Worm (Caenorhabditis elegans) whole organism, L1 larva: ENCODE data around the gene T01C8.2.
A peak's percentile ranks its signal among the peaks of the same experiment; 100 is the strongest.

Experiments
- Y116A8C.19 ChIP-seq: sonication (generic microtip); optimal IDR thresholded peaks from 2 replicates; lab custom pipeline; 2016; ENCODE audit warnings: missing compliant biosample characterization, missing genetic modification characterization, borderline replicate concordance
- aha-1 ChIP-seq: fragments of 150-350 bp; optimal IDR thresholded peaks from 2 replicates; lab custom pipeline; 2014; ENCODE audit warnings: missing biosample characterization, missing genetic modification characterization
- alr-1 ChIP-seq: fragments of 200-800 bp; sonication (Bioruptor generic); optimal IDR thresholded peaks from 2 replicates; lab custom pipeline; 2018; ENCODE audit warnings: borderline replicate concordance, mild to moderate bottlenecking, missing genetic modification characterization, missing compliant biosample characterization
- ama-1 ChIP-seq: fragments of 150-350 bp; optimal IDR thresholded peaks from 2 replicates; lab custom pipeline; 2014
- blmp-1 ChIP-seq: fragments of 150-350 bp; optimal IDR thresholded peaks from 2 replicates; lab custom pipeline; 2014; ENCODE audit warnings: missing biosample characterization, missing genetic modification characterization
- ceh-88 ChIP-seq: fragments of 200-800 bp; sonication (Bioruptor generic); IDR thresholded peaks from 2 replicates; pipeline ENCODE4 v1.3.6; 2022; ENCODE audit warnings: missing genetic modification characterization, missing compliant biosample characterization
- ces-1 ChIP-seq: fragments of 150-350 bp; optimal IDR thresholded peaks from 2 replicates; lab custom pipeline; 2014; ENCODE audit warnings: missing biosample characterization, missing genetic modification reagents, missing genetic modification characterization
- dpl-1 ChIP-seq, 3 experiments: fragments of 150-350 bp in 2 of 3; sonication (generic microtip) in 1 of 3; optimal IDR thresholded peaks; 2 replicates each; lab custom pipeline; 2014 to 2017; ENCODE audit warnings: missing biosample characterization in 3 of 3, missing genetic modification characterization in 3 of 3, missing genetic modification reagents in 3 of 3
- efl-1 ChIP-seq, 4 experiments: fragments of 150-350 bp; optimal IDR thresholded peaks in 3 of 4; peaks in 1 of 4; 1 replicate in 1 of 4; 2 replicates in 3 of 4; lab custom pipeline; 2014; ENCODE audit warnings: missing biosample characterization in 2 of 4, missing genetic modification characterization in 2 of 4, missing genetic modification reagents in 2 of 4
- egl-13 ChIP-seq: sonication (generic microtip); optimal IDR thresholded peaks from 2 replicates; lab custom pipeline; 2016; ENCODE audit warnings: missing genotype, missing genetic modification reagents, missing genetic modification characterization, missing compliant biosample characterization
- elt-3 ChIP-seq, 6 experiments: fragments of 150-350 bp in 1 of 6; sonication (generic microtip); optimal IDR thresholded peaks; 2 replicates each; lab custom pipeline; 2017 to 2018; ENCODE audit warnings: missing biosample characterization in 6 of 6, missing genetic modification characterization in 6 of 6, inconsistent platforms in 1 of 6
- ets-5 ChIP-seq: fragments of 200-800 bp; sonication (Bioruptor generic); IDR thresholded peaks from 2 replicates; pipeline ENCODE4 v1.3.6; 2022; ENCODE audit warnings: missing genetic modification characterization, missing compliant biosample characterization
- fkh-10 ChIP-seq: sonication (generic microtip); optimal IDR thresholded peaks from 2 replicates; lab custom pipeline; 2017; ENCODE audit warnings: missing biosample characterization, missing genetic modification reagents, missing genetic modification characterization
- fkh-8 ChIP-seq: sonication (generic microtip); optimal IDR thresholded peaks from 2 replicates; lab custom pipeline; 2016; ENCODE audit warnings: mild to moderate bottlenecking, missing genetic modification characterization, missing compliant biosample characterization
- grh-1 ChIP-seq: fragments of 200-800 bp; sonication (Bioruptor generic); IDR thresholded peaks from 2 replicates; pipeline ENCODE4 v1.3.6; 2022; ENCODE audit warnings: missing genetic modification reagents, missing genetic modification characterization, missing compliant biosample characterization
- jun-1 ChIP-seq: fragments of 150-350 bp; optimal IDR thresholded peaks from 2 replicates; lab custom pipeline; 2014; ENCODE audit warnings: missing biosample characterization, missing genetic modification reagents, missing genetic modification characterization
- lin-14 ChIP-seq: fragments of 200-800 bp; sonication (Bioruptor generic); optimal IDR thresholded peaks from 2 replicates; lab custom pipeline; 2018; ENCODE audit warnings: mild to moderate bottlenecking, missing genetic modification characterization, moderate library complexity, missing compliant biosample characterization
- lin-35 ChIP-seq, 2 experiments: fragments of 150-350 bp; optimal IDR thresholded peaks; 2 replicates each; lab custom pipeline; 2014; ENCODE audit warnings: missing biosample characterization in 2 of 2, missing genetic modification characterization in 2 of 2, missing genetic modification reagents in 2 of 2
- lin-39 ChIP-seq: fragments of 150-350 bp; optimal IDR thresholded peaks from 2 replicates; lab custom pipeline; 2014; ENCODE audit warnings: missing biosample characterization, missing genetic modification reagents, missing genetic modification characterization
- lsy-2 ChIP-seq, 2 experiments: fragments of 150-350 bp; optimal IDR thresholded peaks; 2 replicates each; lab custom pipeline; 2014; ENCODE audit warnings: missing biosample characterization in 2 of 2, missing genetic modification characterization in 2 of 2
- mdl-1 ChIP-seq, 2 experiments: fragments of 150-350 bp; optimal IDR thresholded peaks; 2 replicates each; lab custom pipeline; 2014 to 2017; ENCODE audit warnings: missing biosample characterization in 2 of 2, missing genetic modification characterization in 2 of 2, inconsistent platforms in 1 of 2
- mep-1 ChIP-seq: fragments of 150-350 bp; optimal IDR thresholded peaks from 2 replicates; lab custom pipeline; 2014; ENCODE audit warnings: missing biosample characterization, missing genetic modification characterization
- nhr-19 ChIP-seq: fragments of 200-800 bp; sonication (Bioruptor generic); conservative IDR thresholded peaks from 2 replicates; pipeline ENCODE4 v1.3.6; 2022; ENCODE audit warnings: missing genetic modification characterization, missing compliant biosample characterization
- nhr-20 ChIP-seq: sonication (generic microtip); optimal IDR thresholded peaks from 2 replicates; lab custom pipeline; 2016; ENCODE audit warnings: mild to moderate bottlenecking, missing genetic modification characterization, missing compliant biosample characterization
- nhr-237 ChIP-seq: fragments of 150-350 bp; optimal IDR thresholded peaks from 2 replicates; lab custom pipeline; 2014; ENCODE audit warnings: missing biosample characterization, missing genetic modification characterization
- nhr-47 ChIP-seq: sonication (generic microtip); optimal IDR thresholded peaks from 2 replicates; lab custom pipeline; 2016; ENCODE audit warnings: mild to moderate bottlenecking, missing genetic modification characterization, moderate library complexity, missing compliant biosample characterization
- nhr-71 ChIP-seq: sonication (generic microtip); optimal IDR thresholded peaks from 2 replicates; lab custom pipeline; 2016; ENCODE audit warnings: mild to moderate bottlenecking, missing genetic modification characterization, moderate library complexity, missing compliant biosample characterization
- nhr-76 ChIP-seq: sonication (generic microtip); optimal IDR thresholded peaks from 2 replicates; lab custom pipeline; 2017; ENCODE audit warnings: missing biosample characterization, missing genetic modification characterization
- nhr-85 ChIP-seq: sonication (generic microtip); peaks from one replicate; lab custom pipeline; 2016; ENCODE audit warnings: missing genetic modification characterization, inconsistent platforms, missing compliant biosample characterization
- nhr-90 ChIP-seq: sonication (generic microtip); optimal IDR thresholded peaks from 2 replicates; lab custom pipeline; 2016; ENCODE audit warnings: mild to moderate bottlenecking, missing genetic modification characterization, missing compliant biosample characterization; ENCODE audit not compliant: poor library complexity
- pag-3 ChIP-seq: sonication (generic microtip); optimal IDR thresholded peaks from 2 replicates; lab custom pipeline; 2017; ENCODE audit warnings: missing genetic modification characterization, mild to moderate bottlenecking, missing compliant biosample characterization, antibody characterized with exemption, borderline replicate concordance; ENCODE audit not compliant: insufficient read depth
- rnt-1 ChIP-seq: sonication (generic microtip); optimal IDR thresholded peaks from 2 replicates; lab custom pipeline; 2016; ENCODE audit warnings: mild to moderate bottlenecking, missing genetic modification characterization, moderate library complexity, missing compliant biosample characterization
- snpc-4 ChIP-seq: fragments of 150-350 bp; optimal IDR thresholded peaks from 2 replicates; lab custom pipeline; 2014; ENCODE audit warnings: missing biosample characterization, missing genetic modification characterization
- snu-23 ChIP-seq: sonication (generic microtip); optimal IDR thresholded peaks from 2 replicates; lab custom pipeline; 2016; ENCODE audit warnings: missing genetic modification characterization, missing compliant biosample characterization
- sox-4 ChIP-seq: sonication (generic microtip); optimal IDR thresholded peaks from 2 replicates; lab custom pipeline; 2016; ENCODE audit warnings: missing genetic modification characterization, missing compliant biosample characterization
- swsn-7 ChIP-seq: sonication (generic microtip); optimal IDR thresholded peaks from 2 replicates; lab custom pipeline; 2016; ENCODE audit warnings: missing genetic modification characterization, missing compliant biosample characterization
- tbx-2 ChIP-seq: sonication (generic microtip); optimal IDR thresholded peaks from 2 replicates; lab custom pipeline; 2016; ENCODE audit warnings: missing genetic modification characterization, missing compliant biosample characterization
- unc-130 ChIP-seq: fragments of 150-350 bp; optimal IDR thresholded peaks from 2 replicates; lab custom pipeline; 2017; ENCODE audit warnings: missing biosample characterization, missing genetic modification characterization, inconsistent platforms
- unc-30 ChIP-seq: sonication (generic microtip); optimal IDR thresholded peaks from 2 replicates; lab custom pipeline; 2017; ENCODE audit warnings: missing biosample characterization, missing genetic modification characterization
- vab-15 ChIP-seq: sonication (generic microtip); optimal IDR thresholded peaks from 2 replicates; lab custom pipeline; 2017; ENCODE audit warnings: missing genotype, mild to moderate bottlenecking, missing genetic modification characterization, missing compliant biosample characterization
- zip-4 ChIP-seq: fragments of 200-800 bp; sonication (Bioruptor generic); optimal IDR thresholded peaks from 2 replicates; lab custom pipeline; 2018; ENCODE audit warnings: mild to moderate bottlenecking, missing genetic modification characterization, moderate library complexity, missing compliant biosample characterization
- ztf-11 ChIP-seq, 2 experiments: sonication (generic microtip); optimal IDR thresholded peaks; 2 replicates each; lab custom pipeline; 2016 to 2017; ENCODE audit warnings: missing genetic modification characterization in 2 of 2, missing biosample characterization in 1 of 2, missing compliant biosample characterization in 1 of 2

T01C8.2 gene

DNA sequence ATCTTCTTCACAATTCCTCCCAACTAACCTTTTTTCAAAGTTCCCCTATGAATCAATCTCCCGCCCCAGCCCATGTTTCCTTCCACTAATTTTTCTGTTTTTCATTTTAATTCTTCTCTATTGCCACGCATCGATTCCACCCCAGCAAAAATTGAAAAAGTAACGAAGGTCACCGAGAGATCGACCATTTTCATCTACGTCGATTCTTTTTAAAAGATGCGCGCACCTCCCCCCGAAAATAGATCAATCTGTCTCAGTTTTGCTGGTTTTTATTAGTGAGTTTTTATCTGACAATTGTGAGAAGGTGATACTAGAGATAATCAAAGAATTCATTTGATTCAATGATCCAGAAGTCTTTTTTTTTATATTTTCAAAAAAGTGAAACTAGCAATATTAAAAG, 2.2 kb upstream of the T01C8.2 start:
- TF ChIP-seq blmp-1 (peak; percentile 69), elt-3 (tag; optimal IDR thresholded peaks at IDR 0.05; lab: Kevin White, UChicago) (peak in 2 of 6 experiments; percentile 33 to 67), nhr-71 (tag; lab: Kevin White, UChicago) (peak; percentile 14), nhr-20 (tag; lab: Kevin White, UChicago) (peak; percentile 35), mep-1 (tag; lab: Kevin White, UChicago) (peak; percentile 36), nhr-85 (tag; lab: Kevin White, UChicago) (peak; percentile 84), nhr-237 (no peak), snu-23 (peak; percentile 48), unc-130 (tag; lab: Kevin White, UChicago) (no peak), lin-14 (peak; percentile 53), ztf-11 (tag; optimal IDR thresholded peaks at IDR 0.05; lab: Kevin White, UChicago) (no peak)

DNA sequence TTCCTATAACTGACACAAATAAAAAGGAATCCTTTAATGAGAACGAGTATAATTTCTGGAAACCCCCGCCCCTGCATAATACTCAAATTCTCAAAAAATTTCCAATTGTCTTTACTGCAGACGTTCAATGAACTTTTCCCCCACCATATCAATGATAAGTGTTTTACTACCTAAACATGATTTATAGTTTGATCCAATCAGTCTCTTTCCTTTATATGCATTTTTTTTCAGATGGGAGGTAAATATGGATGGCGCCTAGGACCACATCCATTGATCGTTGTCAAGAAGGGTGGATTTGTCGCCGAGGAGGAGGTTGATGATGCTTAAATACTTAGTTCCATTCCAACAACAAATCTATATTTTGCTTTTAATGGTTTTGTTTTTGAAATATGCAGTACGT, 914 bp downstream of the T01C8.2 start:
- TF ChIP-seq efl-1 (optimal IDR thresholded peaks at IDR 0.05; lab: Kevin White, UChicago) (no peak), efl-1 (GFP tag; optimal IDR thresholded peaks at IDR 0.05 in 1 of 2; lab: Kevin White, UChicago) (peak in 1 of 2 experiments; percentile 81), nhr-76 (tag; lab: Kevin White, UChicago) (no peak)

DNA sequence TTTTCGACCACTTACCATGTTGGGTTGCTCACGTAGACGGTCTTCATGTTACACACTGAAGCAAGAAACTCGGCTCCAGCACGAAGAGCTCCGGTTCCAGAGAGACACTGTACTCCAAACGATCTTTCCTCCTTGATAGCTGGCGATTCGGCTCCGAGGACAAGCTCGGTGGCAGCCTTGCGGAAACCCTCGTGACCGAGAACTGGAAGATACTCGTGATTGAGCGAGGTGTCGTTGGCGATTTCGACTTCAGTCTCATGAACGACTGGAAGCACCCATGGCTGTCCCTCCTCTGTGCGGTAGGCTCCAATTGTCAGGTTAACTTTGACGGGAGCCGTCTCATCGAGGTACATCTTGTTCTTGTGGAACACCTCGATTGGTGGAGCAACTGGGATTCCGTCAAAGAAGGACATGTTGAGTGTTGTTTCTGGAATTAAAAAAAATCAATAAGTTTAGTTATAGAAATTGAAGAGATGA, 6.5 kb downstream of the T01C8.2 start, which contains the start of gene got-1.2:
Gene got-1.2, minus strand, starts transcription at position 427 of the 477 bp plus-strand sequence.
- TF ChIP-seq ceh-88 (no peak), efl-1 (optimal IDR thresholded peaks at IDR 0.05; lab: Kevin White, UChicago) (no peak), efl-1 (GFP tag; optimal IDR thresholded peaks at IDR 0.05 in 1 of 2; lab: Kevin White, UChicago) (peak in 1 of 2 experiments; percentile 75)

DNA sequence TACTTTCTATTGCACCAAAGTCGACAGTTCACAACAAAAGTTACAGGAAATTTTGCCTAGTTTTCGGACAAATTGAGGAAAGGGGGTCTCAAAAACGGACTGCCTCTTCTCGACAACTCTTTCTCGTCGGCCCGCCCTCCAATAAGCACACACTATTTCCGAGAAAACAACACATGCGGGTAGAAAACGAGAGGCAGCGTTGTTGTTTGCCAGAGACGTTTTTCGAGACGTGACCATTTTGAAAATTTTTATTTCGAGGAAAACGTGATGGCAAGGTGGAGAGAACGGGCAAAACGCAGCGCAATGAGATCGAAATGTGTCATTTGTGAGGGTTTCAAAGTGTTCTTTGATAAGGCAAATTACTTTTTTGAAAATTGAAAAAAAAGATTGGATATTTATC, 7.2 kb downstream of the T01C8.2 start:
- TF ChIP-seq rnt-1 (peak; percentile 33), efl-1 (optimal IDR thresholded peaks at IDR 0.05; lab: Kevin White, UChicago) (peak in 1 of 2 experiments; percentile 12), efl-1 (GFP tag; optimal IDR thresholded peaks at IDR 0.05 in 1 of 2; lab: Kevin White, UChicago) (no peak), sox-4 (tag; lab: Kevin White, UChicago) (no peak), ets-5 (GFP tag; lab: Robert Waterston, UW) (no peak), pag-3 (no peak), snpc-4 (tag; lab: Kevin White, UChicago) (no peak), alr-1 (no peak), ces-1 (GFP tag; lab: Kevin White, UChicago) (no peak), nhr-19 (GFP tag; lab: Robert Waterston, UW) (peak; percentile 23; the same call in 1 of the 2 replicates), lin-39 (no peak), lin-35 (GFP tag; optimal IDR thresholded peaks at IDR 0.05; lab: Kevin White, UChicago) (peak in 1 of 2 experiments; percentile 55), swsn-7 (tag; lab: Kevin White, UChicago) (peak; percentile 18), nhr-47 (peak; percentile 38), blmp-1 (peak; percentile 17), snu-23 (peak; percentile 23), aha-1 (tag; lab: Kevin White, UChicago) (no peak), fkh-8 (peak; percentile 35), grh-1 (GFP tag; lab: Robert Waterston, UW) (no peak), tbx-2 (tag; lab: Kevin White, UChicago) (peak; percentile 20), zip-4 (GFP tag; lab: Kevin White, UChicago) (no peak), elt-3 (tag; optimal IDR thresholded peaks at IDR 0.05; lab: Kevin White, UChicago) (peak in 1 of 6 experiments; percentile 46), vab-15 (no peak), jun-1 (tag; lab: Kevin White, UChicago) (no peak), nhr-20 (tag; lab: Kevin White, UChicago) (peak; percentile 2), unc-130 (tag; lab: Kevin White, UChicago) (peak; percentile 34), unc-30 (tag; lab: Kevin White, UChicago) (no peak), nhr-71 (tag; lab: Kevin White, UChicago) (peak; percentile 49), fkh-10 (GFP tag; lab: Kevin White, UChicago) (no peak), egl-13 (tag; lab: Kevin White, UChicago) (no peak), dpl-1 (GFP tag; optimal IDR thresholded peaks at IDR 0.05; lab: Kevin White, UChicago) (no peak), lin-14 (peak; percentile 78), lsy-2 (tag; optimal IDR thresholded peaks at IDR 0.05; lab: Kevin White, UChicago) (peak in 1 of 2 experiments; percentile 10), nhr-90 (tag; lab: Kevin White, UChicago) (no peak), Y116A8C.19 (tag; lab: Kevin White, UChicago) (no peak), ama-1 (lab: Kevin White, UChicago) (no peak), mdl-1 (tag; optimal IDR thresholded peaks at IDR 0.05; lab: Kevin White, UChicago) (peak in 1 of 2 experiments; percentile 72)
